Worm (Caenorhabditis elegans) whole organism, early embryonic: ENCODE results near the gene nspd-9.

Experiments used
- B0310.2 ChIP-seq: sonication (generic microtip); optimal IDR thresholded peaks from 2 replicates; lab custom pipeline; 2016; ENCODE audit warnings: mild to moderate bottlenecking, missing genetic modification characterization, missing compliant biosample characterization
- ama-1 ChIP-seq: fragments of 150-350 bp; optimal IDR thresholded peaks from 2 replicates; lab custom pipeline; 2014
- ceh-36 ChIP-seq: sonication (generic microtip); optimal IDR thresholded peaks from 2 replicates; lab custom pipeline; 2016; ENCODE audit warnings: missing genetic modification characterization, inconsistent platforms, missing compliant biosample characterization
- ets-7 ChIP-seq: sonication (generic microtip); optimal IDR thresholded peaks from 2 replicates; lab custom pipeline; 2016; ENCODE audit warnings: missing genotype, missing genetic modification characterization, missing compliant biosample characterization
- flt-1 ChIP-seq: fragments of 200-800 bp; sonication (Bioruptor generic); IDR thresholded peaks from 2 replicates; pipeline ENCODE4 v1.3.6; 2022; ENCODE audit warnings: missing genetic modification characterization, missing compliant biosample characterization
- hmbx-1 ChIP-seq: sonication (generic microtip); optimal IDR thresholded peaks from 2 replicates; lab custom pipeline; 2016; ENCODE audit warnings: mild to moderate bottlenecking, missing genetic modification characterization, missing compliant biosample characterization
- hmg-4 ChIP-seq: fragments of 200-800 bp; sonication (Bioruptor generic); optimal IDR thresholded peaks from 2 replicates; lab custom pipeline; 2018; ENCODE audit warnings: mild to moderate bottlenecking, missing genetic modification characterization, missing compliant biosample characterization
- hnd-1 ChIP-seq: sonication (generic microtip); optimal IDR thresholded peaks from 2 replicates; lab custom pipeline; 2016; ENCODE audit warnings: missing genetic modification characterization, missing compliant biosample characterization
- scrt-1 ChIP-seq: fragments of 200-800 bp; sonication (Bioruptor generic); IDR thresholded peaks from 2 replicates; pipeline ENCODE4 v1.3.6; 2022; ENCODE audit warnings: missing genetic modification characterization, missing compliant biosample characterization
- sea-1 ChIP-seq: fragments of 200-800 bp; sonication (Bioruptor generic); conservative IDR thresholded peaks from 2 replicates; pipeline ENCODE4 v1.3.6; 2022; ENCODE audit warnings: missing genetic modification characterization, missing compliant biosample characterization
- tbx-11 ChIP-seq: fragments of 200-800 bp; sonication (Bioruptor generic); IDR thresholded peaks from 2 replicates; pipeline ENCODE4 v1.3.6; 2022; ENCODE audit warnings: missing genetic modification characterization, missing compliant biosample characterization

DNA sequence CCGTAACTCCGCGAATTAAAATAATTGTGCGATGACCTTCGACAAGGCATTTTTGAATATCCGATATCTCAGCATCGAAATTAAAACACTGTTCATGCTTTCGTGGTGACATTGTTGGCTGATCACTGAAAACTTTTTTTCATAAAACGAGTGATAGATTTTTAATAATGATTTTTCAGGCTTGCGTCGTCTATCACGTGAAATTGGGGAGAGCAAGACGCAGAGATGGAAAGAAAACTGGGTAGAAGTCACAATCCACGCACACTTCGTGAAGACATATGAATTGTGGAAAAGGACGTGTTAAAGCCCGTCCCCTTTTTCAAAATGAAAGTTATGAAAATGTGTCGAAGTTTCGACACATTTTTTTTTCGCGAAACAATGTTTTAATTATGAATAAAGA is 19.6 kb upstream of the nspd-9 start, which contains the start of gene nonu-1:
- no peak for TF ChIP-seq ama-1 (lab: Kevin White, UChicago)
- TF ChIP-seq ceh-36 (tag; lab: Kevin White, UChicago), result no peak
- TF ChIP-seq scrt-1 (GFP tag; lab: Robert Waterston, UW), result no peak
- no peak for TF ChIP-seq flt-1 (GFP tag; lab: Robert Waterston, UW)
- no peak for TF ChIP-seq tbx-11
- no peak for TF ChIP-seq ets-7
- TF ChIP-seq sea-1, result no peak
- no peak for TF ChIP-seq hnd-1
- no peak for TF ChIP-seq hmg-4 (GFP tag; lab: Kevin White, UChicago)
- TF ChIP-seq B0310.2, result no peak
- no peak for TF ChIP-seq hmbx-1 (tag; lab: Kevin White, UChicago)
